Fruit fly (Drosophila melanogaster) whole organism, embryonic: ENCODE measurements around the gene tinc.
A peak's percentile ranks its signal among the peaks of the same experiment; 100 is the strongest.

ENCODE experiments used
- ATbp ChIP-seq: fragments of 200-800 bp; sonication (Bioruptor generic); optimal IDR thresholded peaks from 2 replicates; lab custom pipeline; 2017; ENCODE audit warnings: missing biosample characterization, mild to moderate bottlenecking, missing genetic modification characterization, missing genetic modification reagents
- Ada2b ChIP-seq: fragments of 200-800 bp; sonication (Bioruptor generic); IDR thresholded peaks from 2 replicates; pipeline ENCODE4 v1.3.6; 2022; ENCODE audit warnings: missing biosample characterization, missing genetic modification characterization
- BtbVII ChIP-seq: fragments of 200-800 bp; sonication (Bioruptor generic); optimal IDR thresholded peaks from 3 replicates; lab custom pipeline; 2017; ENCODE audit warnings: missing biosample characterization, mild to moderate bottlenecking, missing genetic modification characterization
- CG12299 ChIP-seq: fragments of 200-800 bp; sonication (Bioruptor generic); optimal IDR thresholded peaks from 2 replicates; lab custom pipeline; 2018; ENCODE audit warnings: missing biosample characterization, mild to moderate bottlenecking, missing genetic modification characterization
- CG14860 ChIP-seq: fragments of 200-800 bp; sonication (Bioruptor generic); IDR thresholded peaks from 3 replicates; pipeline ENCODE4 v1.3.6; 2022; ENCODE audit warnings: missing biosample characterization, missing genetic modification characterization; ENCODE audit not compliant: partially characterized antibody
- CG1603 ChIP-seq: fragments of 200-800 bp; sonication (Bioruptor generic); optimal IDR thresholded peaks from 2 replicates; lab custom pipeline; 2019; ENCODE audit warnings: missing biosample characterization, mild to moderate bottlenecking, missing genetic modification characterization, moderate library complexity
- CG17802 ChIP-seq: fragments of 200-800 bp; sonication (Bioruptor generic); optimal IDR thresholded peaks from 2 replicates; lab custom pipeline; 2018; ENCODE audit warnings: missing biosample characterization, mild to moderate bottlenecking, missing genetic modification characterization, moderate library complexity
- CG18011 ChIP-seq: fragments of 200-800 bp; sonication (Bioruptor generic); optimal IDR thresholded peaks from 2 replicates; lab custom pipeline; 2017; ENCODE audit warnings: missing biosample characterization, missing genetic modification characterization, mild to moderate bottlenecking, moderate library complexity, missing genotype
- CG33213 ChIP-seq: fragments of 200-800 bp; sonication (Bioruptor generic); optimal IDR thresholded peaks from 3 replicates; lab custom pipeline; 2016; ENCODE audit warnings: missing biosample characterization, missing genetic modification characterization
- CG4404 ChIP-seq: fragments of 200-800 bp; sonication (Bioruptor generic); IDR thresholded peaks from 2 replicates; pipeline ENCODE4 v1.3.6; 2022; ENCODE audit warnings: missing biosample characterization, missing genetic modification characterization
- CG4730 ChIP-seq: fragments of 200-800 bp; sonication (Bioruptor generic); IDR thresholded peaks from 2 replicates; pipeline ENCODE4 v1.3.6; 2022; ENCODE audit warnings: missing biosample characterization, missing genetic modification characterization
- CG7839 ChIP-seq: fragments of 200-800 bp; sonication (Bioruptor generic); optimal IDR thresholded peaks from 3 replicates; lab custom pipeline; 2018; ENCODE audit warnings: missing biosample characterization, mild to moderate bottlenecking, missing genetic modification characterization, moderate library complexity
- CG8924 ChIP-seq: fragments of 200-800 bp; optimal IDR thresholded peaks from 3 replicates; lab custom pipeline; 2019; ENCODE audit warnings: missing biosample characterization, mild to moderate bottlenecking, missing genetic modification characterization, moderate library complexity
- CkIIα-i1 ChIP-seq: fragments of 200-800 bp; sonication (Bioruptor generic); IDR thresholded peaks from 2 replicates; pipeline ENCODE4 v1.3.6; 2022; ENCODE audit warnings: missing biosample characterization, missing genetic modification characterization
- Dip3 ChIP-seq: fragments of 200-800 bp; sonication (Bioruptor generic); optimal IDR thresholded peaks from 3 replicates; lab custom pipeline; 2016; ENCODE audit warnings: missing biosample characterization, missing genetic modification characterization
- Ets65A ChIP-seq: fragments of 200-800 bp; sonication (Bioruptor generic); peaks from one replicate; lab custom pipeline; 2016; ENCODE audit warnings: missing biosample characterization, missing genetic modification characterization
- Hand ChIP-seq: fragments of 200-800 bp; sonication (Bioruptor generic); optimal IDR thresholded peaks from 2 replicates; lab custom pipeline; 2017; ENCODE audit warnings: mild to moderate bottlenecking, missing biosample characterization, missing genetic modification reagents, missing genetic modification characterization
- Meics ChIP-seq: fragments of 200-800 bp; sonication (Bioruptor generic); optimal IDR thresholded peaks from 2 replicates; lab custom pipeline; 2017; ENCODE audit warnings: missing biosample characterization, mild to moderate bottlenecking, missing genetic modification characterization
- NC2α ChIP-seq: fragments of 200-800 bp; sonication (Bioruptor generic); optimal IDR thresholded peaks from 2 replicates; lab custom pipeline; 2016; ENCODE audit warnings: missing biosample characterization, missing genetic modification characterization
- Nf-YB ChIP-seq: fragments of 200-800 bp; sonication (Bioruptor generic); optimal IDR thresholded peaks from 3 replicates; lab custom pipeline; 2019; ENCODE audit warnings: missing biosample characterization, mild to moderate bottlenecking, missing genetic modification characterization, moderate library complexity
- NfI ChIP-seq: fragments of 200-800 bp; sonication (Bioruptor generic); optimal IDR thresholded peaks from 3 replicates; lab custom pipeline; 2018; ENCODE audit warnings: missing biosample characterization, mild to moderate bottlenecking, missing genetic modification characterization, moderate library complexity
- Pdp1 ChIP-seq, 2 experiments: fragments of 200-800 bp; sonication (Bioruptor generic); optimal IDR thresholded peaks; 3 replicates each; lab custom pipeline; 2016; ENCODE audit warnings: missing biosample characterization in 2 of 2, missing genetic modification characterization in 2 of 2, mild to moderate bottlenecking in 1 of 2, moderate library complexity in 1 of 2
- Ravus ChIP-seq: fragments of 200-800 bp; sonication (Bioruptor generic); IDR thresholded peaks from 2 replicates; pipeline ENCODE4 v1.3.6; 2022; ENCODE audit warnings: missing biosample characterization, missing genetic modification characterization
- Stat92E ChIP-seq, 3 experiments: fragments of >200 bp in 2 of 3; fragments of 200-800 bp in 1 of 3; sonication (Bioruptor generic) in 1 of 3; optimal IDR thresholded peaks; 2 replicates each; lab custom pipeline; 2017 to 2019; ENCODE audit warnings: missing biosample characterization in 3 of 3, missing genetic modification characterization in 3 of 3, mild to moderate bottlenecking in 1 of 3, moderate library complexity in 1 of 3
- Taf1 ChIP-seq: fragments of 200-800 bp; sonication (Bioruptor generic); IDR thresholded peaks from 2 replicates; pipeline ENCODE4 v1.3.6; 2022; ENCODE audit warnings: missing biosample characterization, missing genetic modification characterization
- al ChIP-seq: fragments of 200-800 bp; sonication (Bioruptor generic); IDR thresholded peaks from 2 replicates; pipeline ENCODE4 v1.3.6; 2022; ENCODE audit warnings: missing biosample characterization, missing genetic modification characterization
- amos ChIP-seq: fragments of 200-800 bp; sonication (Bioruptor generic); IDR thresholded peaks from 2 replicates; pipeline ENCODE4 v1.3.6; 2022; ENCODE audit warnings: missing biosample characterization, missing genetic modification characterization; ENCODE audit not compliant: partially characterized antibody
- ap ChIP-seq: fragments of 200-800 bp; sonication (Bioruptor generic); IDR thresholded peaks from 2 replicates; pipeline ENCODE4 v1.3.6; 2022; ENCODE audit warnings: missing biosample characterization, missing genetic modification characterization
- cas ChIP-seq: fragments of 200-800 bp; sonication (Bioruptor generic); IDR thresholded peaks from 2 replicates; pipeline ENCODE4 v1.3.6; 2022; ENCODE audit warnings: missing biosample characterization, missing genetic modification characterization
- caup ChIP-seq: fragments of 200-800 bp; sonication (Bioruptor generic); optimal IDR thresholded peaks from 3 replicates; lab custom pipeline; 2017; ENCODE audit warnings: missing biosample characterization, mild to moderate bottlenecking, missing genetic modification characterization, moderate library complexity; ENCODE audit not compliant: severe bottlenecking
- chn ChIP-seq: fragments of 200-800 bp; sonication (Bioruptor generic); optimal IDR thresholded peaks from 2 replicates; lab custom pipeline; 2016; ENCODE audit warnings: missing biosample characterization, missing genetic modification characterization
- crc ChIP-seq: fragments of 200-800 bp; sonication (Bioruptor generic); optimal IDR thresholded peaks from 2 replicates; lab custom pipeline; 2016; ENCODE audit warnings: missing biosample characterization, missing genetic modification characterization
- dan ChIP-seq: fragments of 200-800 bp; sonication (Bioruptor generic); IDR thresholded peaks from 2 replicates; pipeline ENCODE4 v1.3.6; 2022; ENCODE audit warnings: missing biosample characterization, missing genetic modification characterization
- fd3F ChIP-seq: fragments of 200-800 bp; sonication (Bioruptor generic); optimal IDR thresholded peaks from 2 replicates; lab custom pipeline; 2018; ENCODE audit warnings: missing biosample characterization, mild to moderate bottlenecking, missing genetic modification characterization, moderate library complexity
- fu2 ChIP-seq: fragments of 200-800 bp; sonication (Bioruptor generic); optimal IDR thresholded peaks from 2 replicates; lab custom pipeline; 2016; ENCODE audit warnings: missing biosample characterization, missing genetic modification characterization
- gsb ChIP-seq: fragments of 200-800 bp; sonication (Bioruptor generic); IDR thresholded peaks from 2 replicates; pipeline ENCODE4 v1.3.6; 2022; ENCODE audit warnings: missing biosample characterization, missing genetic modification characterization
- insv ChIP-seq, 2 experiments: fragments of 200-800 bp; sonication (Bioruptor generic); optimal IDR thresholded peaks; 3 replicates each; lab custom pipeline; 2016 to 2018; ENCODE audit warnings: missing biosample characterization in 2 of 2, missing genetic modification characterization in 2 of 2
- knrl ChIP-seq: fragments of 200-800 bp; sonication (Bioruptor generic); IDR thresholded peaks from 3 replicates; pipeline ENCODE4 v1.3.6; 2022; ENCODE audit warnings: missing biosample characterization, missing genetic modification characterization; ENCODE audit not compliant: partially characterized antibody
- lab ChIP-seq: fragments of 200-800 bp; sonication (Bioruptor generic); optimal IDR thresholded peaks from 3 replicates; lab custom pipeline; 2017; ENCODE audit warnings: missing biosample characterization, missing genetic modification characterization, mild to moderate bottlenecking, moderate library complexity, missing genetic modification reagents
- oc ChIP-seq: fragments of 200-800 bp; sonication (Bioruptor generic); optimal IDR thresholded peaks from 2 replicates; lab custom pipeline; 2018; ENCODE audit warnings: missing biosample characterization, mild to moderate bottlenecking, missing genetic modification characterization, moderate library complexity
- org-1 ChIP-seq: fragments of 200-800 bp; sonication (Bioruptor generic); optimal IDR thresholded peaks from 2 replicates; lab custom pipeline; 2017; ENCODE audit warnings: missing biosample characterization, missing genetic modification characterization
- pfk ChIP-seq: fragments of 200-800 bp; sonication (Bioruptor generic); optimal IDR thresholded peaks from 2 replicates; lab custom pipeline; 2018; ENCODE audit warnings: missing biosample characterization, mild to moderate bottlenecking, missing genetic modification characterization, moderate library complexity
- prd ChIP-seq, 3 experiments: fragments of >200 bp in 2 of 3; fragments of 200-800 bp in 1 of 3; sonication (Bioruptor generic) in 1 of 3; optimal IDR thresholded peaks in 2 of 3; IDR thresholded peaks in 1 of 3; 2 replicates in 2 of 3; 3 replicates in 1 of 3; pipeline versions ENCODE4 v1.3.6 to Lab custom; 2017 to 2022; ENCODE audit warnings: missing biosample characterization in 1 of 3, missing genetic modification characterization in 1 of 3
- rib ChIP-seq: fragments of 200-800 bp; sonication (Bioruptor generic); IDR thresholded peaks from 2 replicates; pipeline ENCODE4 v1.3.6; 2022; ENCODE audit warnings: missing biosample characterization, missing genetic modification characterization
- ro ChIP-seq: fragments of 200-800 bp; sonication (Bioruptor generic); IDR thresholded peaks from 2 replicates; pipeline ENCODE4 v1.3.6; 2022; ENCODE audit warnings: missing biosample characterization, missing genetic modification characterization
- sna ChIP-seq: fragments of 200-800 bp; sonication (Bioruptor generic); IDR thresholded peaks from 2 replicates; pipeline ENCODE4 v1.3.6; 2022; ENCODE audit warnings: missing biosample characterization, missing genetic modification characterization; ENCODE audit not compliant: partially characterized antibody
- tna ChIP-seq: fragments of 200-800 bp; sonication (Bioruptor generic); IDR thresholded peaks from 2 replicates; pipeline ENCODE4 v1.3.6; 2022; ENCODE audit warnings: missing biosample characterization, missing genetic modification characterization; ENCODE audit not compliant: partially characterized antibody

tinc gene

dm6 chr3R:17794335-17795074 lies 16.8 kb upstream of the tinc start, which contains the start of gene CG43102 (continued):
- TF ChIP-seq lab (peak; percentile 73), prd (optimal IDR thresholded peaks at IDR 0.05; lab: Kevin White, UChicago) (no peak), prd (GFP tag; IDR thresholded peaks at IDR 0.05; lab: Robert Waterston, UW) (peak; percentile 80), CG7839 (peak; percentile 73), Nf-YB (peak; percentile 36), CG8924 (tag; lab: Kevin White, UChicago) (peak; percentile 82), CG4404 (peak; percentile 21; the same call in 1 of the 2 replicates), caup (GFP tag; lab: Kevin White, UChicago) (peak; percentile 53), fd3F (peak; percentile 49), CG14860 (peak; percentile 70; the same call in 2 of the 3 replicates), chn (GFP tag; lab: Kevin White, UChicago) (peak; percentile 24), Pdp1 (GFP tag; optimal IDR thresholded peaks at IDR 0.05; lab: Kevin White, UChicago) (peak; percentile 48 to 58), rib (GFP tag; lab: Robert Waterston, UW) (no peak; the same call in none of the 2 replicates), NC2α (GFP tag; lab: Kevin White, UChicago) (peak; percentile 3), Dip3 (GFP tag; lab: Kevin White, UChicago) (peak; percentile 52), CG12299 (tag; lab: Kevin White, UChicago) (peak; percentile 18), ro (GFP tag; lab: Robert Waterston, UW) (no peak), Ada2b (GFP tag; lab: Robert Waterston, UW) (peak; percentile 69), al (GFP tag; lab: Robert Waterston, UW) (peak; percentile 60), CG18011 (GFP tag; lab: Kevin White, UChicago) (peak; percentile 36), CG1603 (peak; percentile 61), ATbp (GFP tag; lab: Kevin White, UChicago) (peak; percentile 57), org-1 (GFP tag; lab: Kevin White, UChicago) (peak; percentile 17), sna (GFP tag; lab: Robert Waterston, UW) (peak; percentile 86), ap (GFP tag; lab: Robert Waterston, UW) (peak; percentile 48; the same call in 1 of the 2 replicates), dan (GFP tag; lab: Robert Waterston, UW) (no peak), BtbVII (GFP tag; lab: Kevin White, UChicago) (peak; percentile 42), cas (GFP tag; lab: Robert Waterston, UW) (0 out of 2 replicates have a peak, but pooled peaks have one; percentile 53), Ravus (no peak; the same call in 1 of the 2 replicates), pfk (peak; percentile 7), CG4730 (GFP tag; lab: Robert Waterston, UW) (peak; percentile 50; the same call in 1 of the 2 replicates), tna (no peak; the same call in none of the 2 replicates), CkIIα-i1 (GFP tag; lab: Robert Waterston, UW) (no peak), NfI (GFP tag; lab: Kevin White, UChicago) (peak; percentile 76), amos (GFP tag; lab: Robert Waterston, UW) (peak; percentile 66), knrl (peak; percentile 73; the same call in 2 of the 3 replicates), oc (tag; lab: Kevin White, UChicago) (peak; percentile 58), Stat92E (GFP tag; optimal IDR thresholded peaks at IDR 0.05; lab: Kevin White, UChicago) (no peak), crc (GFP tag; lab: Kevin White, UChicago) (no peak), gsb (GFP tag; lab: Robert Waterston, UW) (no peak), Taf1 (peak; percentile 62), Ets65A (GFP tag; lab: Kevin White, UChicago) (peak; percentile 94), fu2 (GFP tag; lab: Kevin White, UChicago) (no peak), Meics (GFP tag; lab: Kevin White, UChicago) (peak; percentile 64), CG33213 (GFP tag; lab: Kevin White, UChicago) (peak; percentile 49), CG17802 (tag; lab: Kevin White, UChicago) (peak; percentile 52), Hand (GFP tag; lab: Kevin White, UChicago) (no peak), insv (GFP tag; optimal IDR thresholded peaks at IDR 0.05; lab: Kevin White, UChicago) (no peak)
